Fruit fly (Drosophila melanogaster) whole organism, embryonic: ENCODE measurements around the gene Cdc5.

Experiments used
- Abd-B ChIP-seq: fragments of 200-800 bp; sonication (Bioruptor generic); optimal IDR thresholded peaks from 2 replicates; lab custom pipeline; 2018; ENCODE audit warnings: missing biosample characterization, mild to moderate bottlenecking, missing genetic modification characterization, moderate library complexity
- Ada2b ChIP-seq: fragments of 200-800 bp; sonication (Bioruptor generic); IDR thresholded peaks from 2 replicates; pipeline ENCODE4 v1.3.6; 2022; ENCODE audit warnings: missing biosample characterization, missing genetic modification characterization
- CG10654 ChIP-seq: fragments of 200-800 bp; sonication (Bioruptor generic); optimal IDR thresholded peaks from 2 replicates; lab custom pipeline; 2016; ENCODE audit warnings: missing biosample characterization, missing genetic modification characterization
- CG12155 ChIP-seq: fragments of 200-800 bp; sonication (Bioruptor generic); optimal IDR thresholded peaks from 3 replicates; lab custom pipeline; 2016; ENCODE audit warnings: missing biosample characterization, missing genetic modification characterization
- CG12744 ChIP-seq: fragments of 200-800 bp; sonication (Bioruptor generic); optimal IDR thresholded peaks from 2 replicates; lab custom pipeline; 2016; ENCODE audit warnings: missing biosample characterization, missing genetic modification characterization
- CG15696 ChIP-seq: fragments of 200-800 bp; sonication (Bioruptor generic); optimal IDR thresholded peaks from 2 replicates; lab custom pipeline; 2019; ENCODE audit warnings: missing biosample characterization, mild to moderate bottlenecking, missing genetic modification characterization, moderate library complexity
- CG1647 ChIP-seq: fragments of 200-800 bp; sonication (Bioruptor generic); optimal IDR thresholded peaks from 3 replicates; lab custom pipeline; 2016; ENCODE audit warnings: missing biosample characterization, missing genetic modification characterization
- CG17328 ChIP-seq: fragments of 200-800 bp; sonication (Bioruptor generic); IDR thresholded peaks from 2 replicates; pipeline ENCODE4 v1.3.6; 2022; ENCODE audit warnings: missing biosample characterization, missing genetic modification characterization
- CG2678 ChIP-seq: fragments of 200-800 bp; sonication (Bioruptor generic); optimal IDR thresholded peaks from 3 replicates; lab custom pipeline; 2019; ENCODE audit warnings: missing biosample characterization, mild to moderate bottlenecking, missing genetic modification characterization, moderate library complexity
- CG3281 ChIP-seq: fragments of 200-800 bp; sonication (Bioruptor generic); optimal IDR thresholded peaks from 3 replicates; lab custom pipeline; 2017; ENCODE audit warnings: missing biosample characterization, mild to moderate bottlenecking, missing genetic modification characterization
- CG33213 ChIP-seq: fragments of 200-800 bp; sonication (Bioruptor generic); optimal IDR thresholded peaks from 3 replicates; lab custom pipeline; 2016; ENCODE audit warnings: missing biosample characterization, missing genetic modification characterization
- CG42726 ChIP-seq: fragments of 200-800 bp; sonication (Bioruptor generic); IDR thresholded peaks from 2 replicates; pipeline ENCODE4 v1.3.6; 2022; ENCODE audit warnings: missing biosample characterization, missing genetic modification characterization; ENCODE audit not compliant: partially characterized antibody
- CG4707 ChIP-seq: fragments of 200-800 bp; sonication (Bioruptor generic); optimal IDR thresholded peaks from 2 replicates; lab custom pipeline; 2018; ENCODE audit warnings: missing biosample characterization, mild to moderate bottlenecking, missing genetic modification characterization, moderate library complexity
- CG4820 ChIP-seq: fragments of 200-800 bp; sonication (Bioruptor generic); optimal IDR thresholded peaks from 3 replicates; lab custom pipeline; 2016; ENCODE audit warnings: missing biosample characterization, missing genetic modification characterization
- CG5180 ChIP-seq: fragments of 200-800 bp; sonication (Bioruptor generic); optimal IDR thresholded peaks from 3 replicates; lab custom pipeline; 2017; ENCODE audit warnings: missing biosample characterization, missing genetic modification characterization, mild to moderate bottlenecking, moderate library complexity, missing genetic modification reagents
- CG5245 ChIP-seq: fragments of 200-800 bp; sonication (Bioruptor generic); optimal IDR thresholded peaks from 3 replicates; lab custom pipeline; 2016; ENCODE audit warnings: missing biosample characterization, missing genetic modification characterization
- CG7556 ChIP-seq: fragments of 200-800 bp; sonication (Bioruptor generic); optimal IDR thresholded peaks from 2 replicates; lab custom pipeline; 2017; ENCODE audit warnings: missing biosample characterization, mild to moderate bottlenecking, missing genetic modification characterization
- CG8388 ChIP-seq: fragments of 200-800 bp; sonication (Bioruptor generic); optimal IDR thresholded peaks from 2 replicates; lab custom pipeline; 2019; ENCODE audit warnings: missing biosample characterization, mild to moderate bottlenecking, missing genetic modification characterization, moderate library complexity
- CG8944 ChIP-seq: fragments of 200-800 bp; sonication (Bioruptor generic); optimal IDR thresholded peaks from 3 replicates; lab custom pipeline; 2016; ENCODE audit warnings: missing biosample characterization, missing genetic modification characterization
- CG9817 ChIP-seq: fragments of 200-800 bp; sonication (Bioruptor generic); optimal IDR thresholded peaks from 2 replicates; lab custom pipeline; 2018; ENCODE audit warnings: missing biosample characterization, mild to moderate bottlenecking, missing genetic modification characterization, moderate library complexity
- D19B ChIP-seq: fragments of 200-800 bp; sonication (Bioruptor generic); optimal IDR thresholded peaks from 2 replicates; lab custom pipeline; 2017; ENCODE audit warnings: missing biosample characterization, mild to moderate bottlenecking, missing genetic modification characterization
- Gsc ChIP-seq: fragments of 200-800 bp; sonication (Bioruptor generic); IDR thresholded peaks from 2 replicates; pipeline ENCODE4 v1.3.6; 2022; ENCODE audit warnings: missing biosample characterization, missing genetic modification characterization
- Hand ChIP-seq: fragments of 200-800 bp; sonication (Bioruptor generic); optimal IDR thresholded peaks from 2 replicates; lab custom pipeline; 2017; ENCODE audit warnings: mild to moderate bottlenecking, missing biosample characterization, missing genetic modification reagents, missing genetic modification characterization
- HmgZ ChIP-seq: fragments of 200-800 bp; sonication (Bioruptor generic); optimal IDR thresholded peaks from 2 replicates; lab custom pipeline; 2018; ENCODE audit warnings: missing biosample characterization, mild to moderate bottlenecking, missing genetic modification characterization
- Hr78 ChIP-seq, 2 experiments: fragments of 200-800 bp in 1 of 2; fragments of >200 bp in 1 of 2; sonication (Bioruptor generic) in 1 of 2; optimal IDR thresholded peaks; 2 replicates each; lab custom pipeline; 2017 to 2019; ENCODE audit warnings: missing biosample characterization in 2 of 2, missing genetic modification characterization in 2 of 2, mild to moderate bottlenecking in 1 of 2, moderate library complexity in 1 of 2
- PHDP ChIP-seq: fragments of 200-800 bp; sonication (Bioruptor generic); optimal IDR thresholded peaks from 3 replicates; lab custom pipeline; 2018; ENCODE audit warnings: missing biosample characterization, mild to moderate bottlenecking, missing genetic modification characterization, moderate library complexity
- Rx ChIP-seq: fragments of 200-800 bp; sonication (Bioruptor generic); IDR thresholded peaks from 2 replicates; pipeline ENCODE4 v1.3.6; 2022; ENCODE audit warnings: missing biosample characterization, missing genetic modification characterization
- Ssrp ChIP-seq: fragments of 200-800 bp; sonication (Bioruptor generic); optimal IDR thresholded peaks from 2 replicates; lab custom pipeline; 2018; ENCODE audit warnings: missing biosample characterization, mild to moderate bottlenecking, missing genetic modification characterization, moderate library complexity
- ap ChIP-seq: fragments of 200-800 bp; sonication (Bioruptor generic); IDR thresholded peaks from 2 replicates; pipeline ENCODE4 v1.3.6; 2022; ENCODE audit warnings: missing biosample characterization, missing genetic modification characterization
- bbx ChIP-seq: fragments of 200-800 bp; sonication (Bioruptor generic); IDR thresholded peaks from 2 replicates; pipeline ENCODE4 v1.3.6; 2022; ENCODE audit warnings: missing biosample characterization, missing genetic modification characterization; ENCODE audit not compliant: partially characterized antibody
- bowl ChIP-seq: fragments of 200-800 bp; sonication (Bioruptor generic); IDR thresholded peaks from 2 replicates; pipeline ENCODE4 v1.3.6; 2022; ENCODE audit warnings: missing biosample characterization, missing genetic modification characterization
- br ChIP-seq: fragments of >200 bp; optimal IDR thresholded peaks from 2 replicates; lab custom pipeline; 2017
- btn ChIP-seq: fragments of 200-800 bp; sonication (Bioruptor generic); optimal IDR thresholded peaks from 2 replicates; lab custom pipeline; 2016; ENCODE audit warnings: missing biosample characterization, missing genetic modification characterization
- chinmo ChIP-seq: fragments of 200-800 bp; sonication (Bioruptor generic); IDR thresholded peaks from 4 replicates; pipeline ENCODE4 v1.3.6; 2022; ENCODE audit warnings: missing biosample characterization, missing genetic modification characterization; ENCODE audit not compliant: partially characterized antibody
- chm ChIP-seq: fragments of 200-800 bp; sonication (Bioruptor generic); IDR thresholded peaks from 2 replicates; pipeline ENCODE4 v1.3.6; 2022; ENCODE audit warnings: missing biosample characterization, missing genetic modification characterization
- dmrt99B ChIP-seq: fragments of 200-800 bp; sonication (Bioruptor generic); optimal IDR thresholded peaks from 2 replicates; lab custom pipeline; 2018; ENCODE audit warnings: missing biosample characterization, mild to moderate bottlenecking, missing genetic modification characterization, moderate library complexity
- en ChIP-seq: fragments of 200-800 bp; sonication (Bioruptor generic); optimal IDR thresholded peaks from 2 replicates; lab custom pipeline; 2016; ENCODE audit warnings: missing biosample characterization, missing genetic modification characterization
- esg ChIP-seq: fragments of 200-800 bp; sonication (Bioruptor generic); conservative IDR thresholded peaks from 2 replicates; pipeline ENCODE4 v1.3.6; 2022; ENCODE audit warnings: missing biosample characterization, missing genetic modification characterization
- ham ChIP-seq: fragments of 200-800 bp; sonication (Bioruptor generic); IDR thresholded peaks from 2 replicates; pipeline ENCODE4 v1.3.6; 2022; ENCODE audit warnings: missing biosample characterization, missing genetic modification characterization
- hbn ChIP-seq: fragments of 200-800 bp; sonication (Bioruptor generic); IDR thresholded peaks from 2 replicates; pipeline ENCODE4 v1.3.6; 2022; ENCODE audit warnings: missing biosample characterization, missing genetic modification characterization; ENCODE audit not compliant: partially characterized antibody
- lab ChIP-seq: fragments of 200-800 bp; sonication (Bioruptor generic); optimal IDR thresholded peaks from 3 replicates; lab custom pipeline; 2017; ENCODE audit warnings: missing biosample characterization, missing genetic modification characterization, mild to moderate bottlenecking, moderate library complexity, missing genetic modification reagents
- maf-S ChIP-seq: fragments of 200-800 bp; sonication (Bioruptor generic); optimal IDR thresholded peaks from 2 replicates; lab custom pipeline; 2016; ENCODE audit warnings: missing biosample characterization, missing genetic modification characterization
- repo ChIP-seq: fragments of 200-800 bp; sonication (Bioruptor generic); optimal IDR thresholded peaks from 2 replicates; lab custom pipeline; 2016; ENCODE audit warnings: missing biosample characterization, missing genetic modification characterization
- sob ChIP-seq: fragments of 200-800 bp; sonication (Bioruptor generic); IDR thresholded peaks from 2 replicates; pipeline ENCODE4 v1.3.6; 2022; ENCODE audit warnings: missing biosample characterization, missing genetic modification characterization
- ttk ChIP-seq: fragments of 200-800 bp; sonication (Bioruptor generic); IDR thresholded peaks from 2 replicates; pipeline ENCODE4 v2.1.2; 2022; ENCODE audit warnings: missing biosample characterization, missing genetic modification characterization
- twi ChIP-seq: fragments of 200-800 bp; optimal IDR thresholded peaks from 2 replicates; lab custom pipeline; 2019; ENCODE audit warnings: missing biosample characterization, mild to moderate bottlenecking, missing genetic modification characterization, moderate library complexity
- usp ChIP-seq: fragments of >200 bp; optimal IDR thresholded peaks from 2 replicates; lab custom pipeline; 2017; ENCODE audit warnings: missing biosample characterization, missing genetic modification characterization
- vvl ChIP-seq: fragments of 200-800 bp; sonication (Bioruptor generic); IDR thresholded peaks from 2 replicates; pipeline ENCODE4 v1.3.6; 2022; ENCODE audit warnings: missing biosample characterization, missing genetic modification characterization
- wor ChIP-seq: fragments of 200-800 bp; sonication (Bioruptor generic); IDR thresholded peaks from 2 replicates; pipeline ENCODE4 v1.3.6; 2022; ENCODE audit warnings: missing biosample characterization, missing genetic modification characterization
- zen ChIP-seq: fragments of 200-800 bp; sonication (Bioruptor generic); optimal IDR thresholded peaks from 3 replicates; lab custom pipeline; 2018; ENCODE audit warnings: missing biosample characterization, mild to moderate bottlenecking, missing genetic modification characterization, moderate library complexity

The Cdc5 gene

dm6 chr3L:350651-351228 lies 10.4 kb downstream of the Cdc5 start (continued):
- peak; percentile 77 for TF ChIP-seq CG17328 (GFP tag; lab: Robert Waterston, UW)
- TF ChIP-seq ham, result no peak
- peak; percentile 60 for TF ChIP-seq wor
- peak; percentile 52 for TF ChIP-seq esg (GFP tag; lab: Robert Waterston, UW)
- peak; percentile 47 for TF ChIP-seq Ssrp (tag; lab: Kevin White, UChicago)
- no peak for TF ChIP-seq twi
- TF ChIP-seq CG12155 (GFP tag; lab: Kevin White, UChicago), result peak; percentile 56
- TF ChIP-seq ap (GFP tag; lab: Robert Waterston, UW), result peak; percentile 54; the same call in 1 of the 2 replicates
- TF ChIP-seq CG10654, result peak; percentile 36
- no peak for TF ChIP-seq CG42726 (GFP tag; lab: Robert Waterston, UW)
- TF ChIP-seq PHDP (tag; lab: Kevin White, UChicago), result no peak
- peak; percentile 45 for TF ChIP-seq CG33213
- TF ChIP-seq chm (GFP tag; lab: Robert Waterston, UW), result peak; percentile 55; the same call in 1 of the 2 replicates
- TF ChIP-seq D19B (GFP tag; lab: Kevin White, UChicago), result peak; percentile 58
- TF ChIP-seq CG4707 (GFP tag; lab: Kevin White, UChicago), result peak; percentile 7
- peak; percentile 36 for TF ChIP-seq Hand (GFP tag; lab: Kevin White, UChicago)
- TF ChIP-seq lab (GFP tag; lab: Kevin White, UChicago), result peak; percentile 90
- TF ChIP-seq vvl (GFP tag; lab: Robert Waterston, UW), result peak; percentile 92
- TF ChIP-seq ttk (GFP tag; lab: Robert Waterston, UW), result peak; percentile 88
- peak; percentile 52 for TF ChIP-seq zen
- peak; percentile 26 for TF ChIP-seq Abd-B
- TF ChIP-seq CG8944 (GFP tag; lab: Kevin White, UChicago), result peak; percentile 4
- TF ChIP-seq CG5245, result peak; percentile 67
- TF ChIP-seq CG2678 (tag; lab: Kevin White, UChicago), result peak; percentile 88
- peak; percentile 76 for TF ChIP-seq CG3281 (GFP tag; lab: Kevin White, UChicago)
- TF ChIP-seq hbn (GFP tag; lab: Robert Waterston, UW), result no peak
- peak; percentile 59 for TF ChIP-seq CG4820 (GFP tag; lab: Kevin White, UChicago)
- TF ChIP-seq Hr78 (GFP tag; optimal IDR thresholded peaks at IDR 0.05; lab: Kevin White, UChicago), result peak in 1 of 2 experiments; percentile 83
- TF ChIP-seq en (GFP tag; lab: Kevin White, UChicago), result no peak
- peak; percentile 59 for TF ChIP-seq CG1647 (GFP tag; lab: Kevin White, UChicago)
- peak; percentile 45 for TF ChIP-seq CG9817 (tag; lab: Kevin White, UChicago)
- TF ChIP-seq br (lab: Kevin White, UChicago), result no peak
- TF ChIP-seq Ada2b (GFP tag; lab: Robert Waterston, UW), result peak; percentile 84
- TF ChIP-seq HmgZ (tag; lab: Kevin White, UChicago), result peak; percentile 67
- TF ChIP-seq CG8388 (GFP tag; lab: Kevin White, UChicago), result peak; percentile 60
- TF ChIP-seq Gsc (GFP tag; lab: Robert Waterston, UW), result no peak
- no peak for TF ChIP-seq usp (GFP tag; lab: Kevin White, UChicago)
- no peak for TF ChIP-seq bbx (GFP tag; lab: Robert Waterston, UW)
- peak; percentile 32 for TF ChIP-seq maf-S (GFP tag; lab: Kevin White, UChicago)
- TF ChIP-seq CG15696, result peak; percentile 13
- no peak for TF ChIP-seq bowl (GFP tag; lab: Robert Waterston, UW)
- peak; percentile 28 for TF ChIP-seq CG5180
- peak; percentile 69 for TF ChIP-seq CG7556 (GFP tag; lab: Kevin White, UChicago)
- TF ChIP-seq CG12744 (GFP tag; lab: Kevin White, UChicago), result peak; percentile 20
- TF ChIP-seq sob (GFP tag; lab: Robert Waterston, UW), result peak; percentile 91
- peak; percentile 89 for TF ChIP-seq dmrt99B (tag; lab: Kevin White, UChicago)
- no peak for TF ChIP-seq repo (GFP tag; lab: Kevin White, UChicago)
- TF ChIP-seq chinmo (GFP tag; lab: Robert Waterston, UW), result no peak
- peak; percentile 55; the same call in 1 of the 2 replicates for TF ChIP-seq Rx
- peak; percentile 48 for TF ChIP-seq btn
